Fruit fly (Drosophila melanogaster) whole organism, embryonic: ENCODE measurements around the gene CG11986.

Experiments
- Antp ChIP-seq: fragments of 200-800 bp; sonication (Bioruptor generic); optimal IDR thresholded peaks from 3 replicates; lab custom pipeline; 2016; ENCODE audit warnings: missing biosample characterization, missing genetic modification characterization
- CG10543 ChIP-seq: fragments of 200-800 bp; sonication (Bioruptor generic); optimal IDR thresholded peaks from 3 replicates; lab custom pipeline; 2017; ENCODE audit warnings: missing biosample characterization, mild to moderate bottlenecking, missing genetic modification characterization, moderate library complexity
- CG11456 ChIP-seq: fragments of 200-800 bp; sonication (Bioruptor generic); IDR thresholded peaks from 3 replicates; pipeline ENCODE4 v1.3.6; 2022; ENCODE audit warnings: missing biosample characterization, missing genetic modification characterization
- CG11696 ChIP-seq: fragments of 200-800 bp; sonication (Bioruptor generic); IDR thresholded peaks from 2 replicates; pipeline ENCODE4 v1.3.6; 2022; ENCODE audit warnings: missing biosample characterization, missing genetic modification characterization
- CG12071 ChIP-seq: fragments of 200-800 bp; sonication (Bioruptor generic); optimal IDR thresholded peaks from 3 replicates; lab custom pipeline; 2018; ENCODE audit warnings: missing biosample characterization, mild to moderate bottlenecking, missing genetic modification characterization
- CG12769 ChIP-seq: fragments of 200-800 bp; sonication (Bioruptor generic); optimal IDR thresholded peaks from 2 replicates; lab custom pipeline; 2019; ENCODE audit warnings: missing biosample characterization, mild to moderate bottlenecking, missing genetic modification characterization, moderate library complexity
- CG14014 ChIP-seq: fragments of 200-800 bp; sonication (Bioruptor generic); IDR thresholded peaks from 2 replicates; pipeline ENCODE4 v1.3.6; 2022; ENCODE audit warnings: missing biosample characterization, missing genetic modification characterization
- CG14860 ChIP-seq: fragments of 200-800 bp; sonication (Bioruptor generic); IDR thresholded peaks from 3 replicates; pipeline ENCODE4 v1.3.6; 2022; ENCODE audit warnings: missing biosample characterization, missing genetic modification characterization; ENCODE audit not compliant: partially characterized antibody
- CG14965 ChIP-seq: fragments of 200-800 bp; sonication (Bioruptor generic); optimal IDR thresholded peaks from 2 replicates; lab custom pipeline; 2016; ENCODE audit warnings: missing biosample characterization, missing genetic modification characterization, borderline replicate concordance
- CG15479 ChIP-seq: fragments of 200-800 bp; sonication (Bioruptor generic); optimal IDR thresholded peaks from 3 replicates; lab custom pipeline; 2019; ENCODE audit warnings: missing biosample characterization, mild to moderate bottlenecking, missing genetic modification characterization, moderate library complexity
- CG17385 ChIP-seq: fragments of 200-800 bp; sonication (Bioruptor generic); optimal IDR thresholded peaks from 3 replicates; lab custom pipeline; 2018; ENCODE audit warnings: missing biosample characterization, mild to moderate bottlenecking, missing genetic modification characterization
- CG18011 ChIP-seq: fragments of 200-800 bp; sonication (Bioruptor generic); optimal IDR thresholded peaks from 2 replicates; lab custom pipeline; 2017; ENCODE audit warnings: missing biosample characterization, missing genetic modification characterization, mild to moderate bottlenecking, moderate library complexity, missing genotype
- CG4617 ChIP-seq: fragments of 200-800 bp; sonication (Bioruptor generic); optimal IDR thresholded peaks from 3 replicates; lab custom pipeline; 2016; ENCODE audit warnings: missing biosample characterization, missing genetic modification characterization, borderline replicate concordance
- CG4707 ChIP-seq: fragments of 200-800 bp; sonication (Bioruptor generic); optimal IDR thresholded peaks from 2 replicates; lab custom pipeline; 2018; ENCODE audit warnings: missing biosample characterization, mild to moderate bottlenecking, missing genetic modification characterization, moderate library complexity
- CG7372 ChIP-seq: fragments of 200-800 bp; sonication (Bioruptor generic); IDR thresholded peaks from 2 replicates; pipeline ENCODE4 v1.3.6; 2022; ENCODE audit warnings: missing biosample characterization, missing genetic modification characterization
- CG8281 ChIP-seq: fragments of 200-800 bp; sonication (Bioruptor generic); optimal IDR thresholded peaks from 2 replicates; lab custom pipeline; 2018; ENCODE audit warnings: missing biosample characterization, mild to moderate bottlenecking, missing genetic modification characterization, moderate library complexity
- D ChIP-seq, 2 experiments: fragments of 200-800 bp in 1 of 2; fragments of >200 bp in 1 of 2; sonication (Bioruptor generic) in 1 of 2; optimal IDR thresholded peaks; 2 replicates in 1 of 2; 3 replicates in 1 of 2; lab custom pipeline; 2017; ENCODE audit warnings: mild to moderate bottlenecking in 1 of 2, missing biosample characterization in 1 of 2, missing genetic modification characterization in 1 of 2, missing genetic modification reagents in 1 of 2
- Dfd ChIP-seq, 2 experiments: fragments of >200 bp; optimal IDR thresholded peaks; 2 replicates each; lab custom pipeline; 2017; ENCODE audit warnings: missing biosample characterization in 2 of 2, missing genetic modification characterization in 2 of 2
- Dp ChIP-seq: fragments of 200-800 bp; sonication (Bioruptor generic); optimal IDR thresholded peaks from 2 replicates; lab custom pipeline; 2018; ENCODE audit warnings: missing biosample characterization, mild to moderate bottlenecking, missing genetic modification characterization, moderate library complexity
- Fer1 ChIP-seq: fragments of 200-800 bp; sonication (Bioruptor generic); optimal IDR thresholded peaks from 2 replicates; lab custom pipeline; 2017; ENCODE audit warnings: missing biosample characterization, mild to moderate bottlenecking, missing genetic modification characterization
- Hmx ChIP-seq: fragments of 200-800 bp; sonication (Bioruptor generic); optimal IDR thresholded peaks from 2 replicates; lab custom pipeline; 2016; ENCODE audit warnings: missing biosample characterization, missing genetic modification characterization
- Lhr ChIP-seq: fragments of 200-800 bp; sonication (Bioruptor generic); optimal IDR thresholded peaks from 3 replicates; lab custom pipeline; 2017; ENCODE audit warnings: mild to moderate bottlenecking, missing biosample characterization, missing genetic modification reagents, missing genetic modification characterization
- Lpt ChIP-seq: fragments of >200 bp; optimal IDR thresholded peaks from 2 replicates; lab custom pipeline; 2018; ENCODE audit warnings: missing biosample characterization, missing genetic modification characterization
- Max ChIP-seq: fragments of 200-800 bp; sonication (Bioruptor generic); optimal IDR thresholded peaks from 2 replicates; lab custom pipeline; 2016; ENCODE audit warnings: missing biosample characterization, mild to moderate bottlenecking, missing genetic modification characterization
- Med ChIP-seq: fragments of 200-800 bp; sonication (Bioruptor generic); peaks from one replicate; lab custom pipeline; 2016; ENCODE audit warnings: missing biosample characterization, missing genetic modification characterization, mild to moderate bottlenecking, inconsistent platforms, moderate library complexity
- Meics ChIP-seq: fragments of 200-800 bp; sonication (Bioruptor generic); optimal IDR thresholded peaks from 2 replicates; lab custom pipeline; 2017; ENCODE audit warnings: missing biosample characterization, mild to moderate bottlenecking, missing genetic modification characterization
- Rx ChIP-seq: fragments of 200-800 bp; sonication (Bioruptor generic); IDR thresholded peaks from 2 replicates; pipeline ENCODE4 v1.3.6; 2022; ENCODE audit warnings: missing biosample characterization, missing genetic modification characterization
- Usf ChIP-seq: fragments of 200-800 bp; sonication (Bioruptor generic); optimal IDR thresholded peaks from 2 replicates; lab custom pipeline; 2017; ENCODE audit warnings: missing genotype, missing biosample characterization, missing genetic modification characterization
- ap ChIP-seq: fragments of 200-800 bp; sonication (Bioruptor generic); IDR thresholded peaks from 2 replicates; pipeline ENCODE4 v1.3.6; 2022; ENCODE audit warnings: missing biosample characterization, missing genetic modification characterization
- ara ChIP-seq: fragments of 200-800 bp; sonication (Bioruptor generic); IDR thresholded peaks from 2 replicates; pipeline ENCODE4 v1.3.6; 2022; ENCODE audit warnings: missing biosample characterization, missing genetic modification characterization
- crol ChIP-seq: fragments of 200-800 bp; sonication (Bioruptor generic); IDR thresholded peaks from 2 replicates; pipeline ENCODE4 v1.3.6; 2022; ENCODE audit warnings: missing biosample characterization, missing genetic modification characterization
- dmrt11E ChIP-seq: fragments of 200-800 bp; sonication (Bioruptor generic); optimal IDR thresholded peaks from 3 replicates; lab custom pipeline; 2018; ENCODE audit warnings: missing biosample characterization, mild to moderate bottlenecking, missing genetic modification characterization, moderate library complexity
- dysf ChIP-seq: fragments of 200-800 bp; sonication (Bioruptor generic); IDR thresholded peaks from 3 replicates; pipeline ENCODE4 v1.3.6; 2022; ENCODE audit warnings: missing biosample characterization, missing genetic modification characterization
- fd102C ChIP-seq: fragments of 200-800 bp; sonication (Bioruptor generic); optimal IDR thresholded peaks from 2 replicates; lab custom pipeline; 2018; ENCODE audit warnings: missing biosample characterization, mild to moderate bottlenecking, missing genetic modification characterization, moderate library complexity
- ham ChIP-seq: fragments of 200-800 bp; sonication (Bioruptor generic); IDR thresholded peaks from 2 replicates; pipeline ENCODE4 v1.3.6; 2022; ENCODE audit warnings: missing biosample characterization, missing genetic modification characterization
- insv ChIP-seq, 2 experiments: fragments of 200-800 bp; sonication (Bioruptor generic); optimal IDR thresholded peaks; 3 replicates each; lab custom pipeline; 2016 to 2018; ENCODE audit warnings: missing biosample characterization in 2 of 2, missing genetic modification characterization in 2 of 2
- jigr1 ChIP-seq: fragments of 200-800 bp; sonication (Bioruptor generic); IDR thresholded peaks from 3 replicates; pipeline ENCODE4 v1.3.6; 2022; ENCODE audit warnings: missing biosample characterization, missing genetic modification characterization
- lov ChIP-seq, 2 experiments: fragments of 200-800 bp in 1 of 2; fragments of >200 bp in 1 of 2; sonication (Bioruptor generic) in 1 of 2; IDR thresholded peaks in 1 of 2; optimal IDR thresholded peaks in 1 of 2; 2 replicates in 1 of 2; 3 replicates in 1 of 2; pipeline versions ENCODE4 v1.3.6 to Lab custom; 2017 to 2022; ENCODE audit warnings: missing biosample characterization in 1 of 2, missing genetic modification characterization in 1 of 2
- pb ChIP-seq: fragments of 200-800 bp; sonication (Bioruptor generic); optimal IDR thresholded peaks from 3 replicates; lab custom pipeline; 2016; ENCODE audit warnings: missing biosample characterization, missing genetic modification characterization
- pfk ChIP-seq: fragments of 200-800 bp; sonication (Bioruptor generic); optimal IDR thresholded peaks from 2 replicates; lab custom pipeline; 2018; ENCODE audit warnings: missing biosample characterization, mild to moderate bottlenecking, missing genetic modification characterization, moderate library complexity
- run ChIP-seq: fragments of 200-800 bp; sonication (Bioruptor generic); optimal IDR thresholded peaks from 3 replicates; lab custom pipeline; 2018; ENCODE audit warnings: missing biosample characterization, mild to moderate bottlenecking, missing genetic modification characterization
- sc ChIP-seq, 3 experiments: fragments of >200 bp in 2 of 3; fragments of 200-800 bp in 1 of 3; sonication (Bioruptor generic) in 1 of 3; optimal IDR thresholded peaks; 2 replicates in 2 of 3; 3 replicates in 1 of 3; lab custom pipeline; 2017; ENCODE audit warnings: mild to moderate bottlenecking in 1 of 3, missing biosample characterization in 1 of 3, missing genetic modification characterization in 1 of 3, missing genetic modification reagents in 1 of 3
- sens ChIP-seq: fragments of 200-800 bp; sonication (Bioruptor generic); peaks from one replicate; lab custom pipeline; 2016; ENCODE audit warnings: missing biosample characterization, missing genetic modification characterization
- sisA ChIP-seq: fragments of 200-800 bp; sonication (Bioruptor generic); IDR thresholded peaks from 2 replicates; pipeline ENCODE4 v1.3.6; 2022; ENCODE audit warnings: missing biosample characterization, missing genetic modification characterization
- tgo ChIP-seq: fragments of 200-800 bp; sonication (Bioruptor generic); IDR thresholded peaks from 3 replicates; pipeline ENCODE4 v1.3.6; 2022; ENCODE audit warnings: missing biosample characterization, missing genetic modification characterization
- tio ChIP-seq: fragments of 200-800 bp; sonication (Bioruptor generic); optimal IDR thresholded peaks from 2 replicates; lab custom pipeline; 2017; ENCODE audit warnings: missing biosample characterization, missing genetic modification characterization, inconsistent platforms
- twi ChIP-seq: fragments of 200-800 bp; optimal IDR thresholded peaks from 2 replicates; lab custom pipeline; 2019; ENCODE audit warnings: missing biosample characterization, mild to moderate bottlenecking, missing genetic modification characterization, moderate library complexity
- yki ChIP-seq: fragments of >200 bp; optimal IDR thresholded peaks from 3 replicates; lab custom pipeline; 2018
- zen2 ChIP-seq: fragments of 200-800 bp; sonication (Bioruptor generic); IDR thresholded peaks from 3 replicates; pipeline ENCODE4 v1.3.6; 2022; ENCODE audit warnings: missing biosample characterization, missing genetic modification characterization; ENCODE audit not compliant: partially characterized antibody

The CG11986 gene

dm6 chr3R:9051937-9052680 is 36.9 kb downstream of the CG11986 start, which contains the start of gene Kdm2 (continued):
- TF ChIP-seq Lpt (no peak), pb (no peak), Meics (GFP tag; lab: Kevin White, UChicago) (no peak), CG4707 (GFP tag; lab: Kevin White, UChicago) (no peak), CG15479 (GFP tag; lab: Kevin White, UChicago) (no peak), Med (GFP tag; lab: Kevin White, UChicago) (peak; percentile 88), CG14014 (GFP tag; lab: Robert Waterston, UW) (no peak), Fer1 (GFP tag; lab: Kevin White, UChicago) (no peak), twi (peak; percentile 0), insv (GFP tag; optimal IDR thresholded peaks at IDR 0.05; lab: Kevin White, UChicago) (peak in 1 of 2 experiments; percentile 36), tgo (GFP tag; lab: Robert Waterston, UW) (no peak), CG11456 (no peak), Dp (peak; percentile 48), CG17385 (peak; percentile 42), sc (optimal IDR thresholded peaks at IDR 0.05; lab: Kevin White, UChicago) (no peak), sc (GFP tag; optimal IDR thresholded peaks at IDR 0.05; lab: Kevin White, UChicago) (no peak), Rx (GFP tag; lab: Robert Waterston, UW) (no peak), sisA (no peak), ham (GFP tag; lab: Robert Waterston, UW) (no peak), dysf (GFP tag; lab: Robert Waterston, UW) (no peak), sens (peak; percentile 73), Max (peak; percentile 14), CG4617 (peak; percentile 48), CG8281 (peak; percentile 18), fd102C (GFP tag; lab: Kevin White, UChicago) (peak; percentile 48), pfk (GFP tag; lab: Kevin White, UChicago) (peak; percentile 49), yki (no peak), CG14965 (GFP tag; lab: Kevin White, UChicago) (no peak), run (no peak), lov (optimal IDR thresholded peaks at IDR 0.05; lab: Kevin White, UChicago) (no peak), lov (GFP tag; IDR thresholded peaks at IDR 0.05; lab: Robert Waterston, UW) (no peak), dmrt11E (tag; lab: Kevin White, UChicago) (no peak), D (optimal IDR thresholded peaks at IDR 0.05; lab: Kevin White, UChicago) (no peak), D (GFP tag; optimal IDR thresholded peaks at IDR 0.05; lab: Kevin White, UChicago) (no peak), CG18011 (GFP tag; lab: Kevin White, UChicago) (peak; percentile 16), tio (GFP tag; lab: Kevin White, UChicago) (no peak), CG14860 (GFP tag; lab: Robert Waterston, UW) (no peak), jigr1 (GFP tag; lab: Robert Waterston, UW) (no peak), Antp (no peak), Dfd (GFP tag; optimal IDR thresholded peaks at IDR 0.05; lab: Kevin White, UChicago) (no peak), CG7372 (GFP tag; lab: Robert Waterston, UW) (no peak), ap (GFP tag; lab: Robert Waterston, UW) (no peak), ara (GFP tag; lab: Robert Waterston, UW) (no peak), crol (no peak), Usf (no peak), CG12071 (peak; percentile 11), CG10543 (GFP tag; lab: Kevin White, UChicago) (no peak), Hmx (no peak), CG12769 (tag; lab: Kevin White, UChicago) (no peak), zen2 (GFP tag; lab: Robert Waterston, UW) (no peak), Lhr (GFP tag; lab: Kevin White, UChicago) (peak; percentile 29), CG11696 (GFP tag; lab: Robert Waterston, UW) (no peak)
